Fruit fly (Drosophila melanogaster) whole organism, embryonic: ENCODE results near the gene Mzt1.

Source experiments
- Abd-B ChIP-seq: fragments of 200-800 bp; sonication (Bioruptor generic); optimal IDR thresholded peaks from 2 replicates; lab custom pipeline; 2018; ENCODE audit warnings: missing biosample characterization, mild to moderate bottlenecking, missing genetic modification characterization, moderate library complexity
- Atf-2 ChIP-seq: fragments of 200-800 bp; sonication (Bioruptor generic); optimal IDR thresholded peaks from 2 replicates; lab custom pipeline; 2016; ENCODE audit warnings: missing biosample characterization, missing genetic modification characterization
- Awh ChIP-seq: fragments of 200-800 bp; sonication (Bioruptor generic); IDR thresholded peaks from 2 replicates; pipeline ENCODE4, ENCODE4 v1.3.6; 2022; ENCODE audit warnings: missing biosample characterization, missing genetic modification characterization
- B-H1 ChIP-seq: fragments of 200-800 bp; sonication (Bioruptor generic); IDR thresholded peaks from 3 replicates; pipeline ENCODE4 v1.3.6; 2022; ENCODE audit warnings: missing biosample characterization, missing genetic modification characterization
- CG10565 ChIP-seq: fragments of 200-800 bp; sonication (Bioruptor generic); optimal IDR thresholded peaks from 3 replicates; lab custom pipeline; 2016; ENCODE audit warnings: missing biosample characterization, mild to moderate bottlenecking, missing genetic modification characterization
- CG12219 ChIP-seq: fragments of 200-800 bp; sonication (Bioruptor generic); optimal IDR thresholded peaks from 3 replicates; lab custom pipeline; 2018; ENCODE audit warnings: missing biosample characterization, mild to moderate bottlenecking, missing genetic modification characterization
- CG16813 ChIP-seq: fragments of 200-800 bp; sonication (Bioruptor generic); IDR thresholded peaks from 3 replicates; pipeline ENCODE4 v1.3.6; 2022; ENCODE audit warnings: missing biosample characterization, missing genetic modification characterization; ENCODE audit not compliant: partially characterized antibody
- CG16815 ChIP-seq: fragments of 200-800 bp; sonication (Bioruptor generic); optimal IDR thresholded peaks from 3 replicates; lab custom pipeline; 2017; ENCODE audit warnings: missing biosample characterization, mild to moderate bottlenecking, missing genetic modification characterization
- CG17385 ChIP-seq: fragments of 200-800 bp; sonication (Bioruptor generic); optimal IDR thresholded peaks from 3 replicates; lab custom pipeline; 2018; ENCODE audit warnings: missing biosample characterization, mild to moderate bottlenecking, missing genetic modification characterization
- CG17802 ChIP-seq: fragments of 200-800 bp; sonication (Bioruptor generic); optimal IDR thresholded peaks from 2 replicates; lab custom pipeline; 2018; ENCODE audit warnings: missing biosample characterization, mild to moderate bottlenecking, missing genetic modification characterization, moderate library complexity
- CG2678 ChIP-seq: fragments of 200-800 bp; sonication (Bioruptor generic); optimal IDR thresholded peaks from 3 replicates; lab custom pipeline; 2019; ENCODE audit warnings: missing biosample characterization, mild to moderate bottlenecking, missing genetic modification characterization, moderate library complexity
- CG31388 ChIP-seq: fragments of 200-800 bp; sonication (Bioruptor generic); optimal IDR thresholded peaks from 2 replicates; lab custom pipeline; 2016; ENCODE audit warnings: missing biosample characterization, missing genetic modification characterization
- CG32767 ChIP-seq: fragments of 200-800 bp; sonication (Bioruptor generic); IDR thresholded peaks from 2 replicates; pipeline ENCODE4 v1.3.6; 2022; ENCODE audit warnings: missing biosample characterization, missing genetic modification characterization
- CG3281 ChIP-seq: fragments of 200-800 bp; sonication (Bioruptor generic); optimal IDR thresholded peaks from 3 replicates; lab custom pipeline; 2017; ENCODE audit warnings: missing biosample characterization, mild to moderate bottlenecking, missing genetic modification characterization
- CG33557 ChIP-seq: fragments of 200-800 bp; sonication (Bioruptor generic); optimal IDR thresholded peaks from 2 replicates; lab custom pipeline; 2019; ENCODE audit warnings: missing biosample characterization, mild to moderate bottlenecking, missing genetic modification characterization, moderate library complexity
- CG5180 ChIP-seq: fragments of 200-800 bp; sonication (Bioruptor generic); optimal IDR thresholded peaks from 3 replicates; lab custom pipeline; 2017; ENCODE audit warnings: missing biosample characterization, missing genetic modification characterization, mild to moderate bottlenecking, moderate library complexity, missing genetic modification reagents
- CG7357 ChIP-seq: fragments of 200-800 bp; sonication (Bioruptor generic); IDR thresholded peaks from 3 replicates; pipeline ENCODE4 v1.3.6; 2022; ENCODE audit warnings: missing biosample characterization, missing genetic modification characterization
- CoRest ChIP-seq: fragments of 200-800 bp; sonication (Bioruptor generic); optimal IDR thresholded peaks from 3 replicates; lab custom pipeline; 2018; ENCODE audit warnings: missing biosample characterization, mild to moderate bottlenecking, missing genetic modification characterization, moderate library complexity
- D ChIP-seq, 2 experiments: fragments of 200-800 bp in 1 of 2; fragments of >200 bp in 1 of 2; sonication (Bioruptor generic) in 1 of 2; optimal IDR thresholded peaks; 2 replicates in 1 of 2; 3 replicates in 1 of 2; lab custom pipeline; 2017; ENCODE audit warnings: mild to moderate bottlenecking in 1 of 2, missing biosample characterization in 1 of 2, missing genetic modification characterization in 1 of 2, missing genetic modification reagents in 1 of 2
- E2f2 ChIP-seq: fragments of 200-800 bp; sonication (Bioruptor generic); IDR thresholded peaks from 2 replicates; pipeline ENCODE4 v1.3.6; 2022; ENCODE audit warnings: missing biosample characterization, missing genetic modification characterization
- ERR ChIP-seq: fragments of 200-800 bp; sonication (Bioruptor generic); optimal IDR thresholded peaks from 2 replicates; lab custom pipeline; 2016; ENCODE audit warnings: missing biosample characterization, missing genetic modification characterization
- Gsc ChIP-seq: fragments of 200-800 bp; sonication (Bioruptor generic); IDR thresholded peaks from 2 replicates; pipeline ENCODE4 v1.3.6; 2022; ENCODE audit warnings: missing biosample characterization, missing genetic modification characterization
- Hand ChIP-seq: fragments of 200-800 bp; sonication (Bioruptor generic); optimal IDR thresholded peaks from 2 replicates; lab custom pipeline; 2017; ENCODE audit warnings: mild to moderate bottlenecking, missing biosample characterization, missing genetic modification reagents, missing genetic modification characterization
- Hr51 ChIP-seq, 2 experiments: fragments of 200-800 bp; sonication (Bioruptor generic); optimal IDR thresholded peaks; 2 replicates in 1 of 2; 3 replicates in 1 of 2; lab custom pipeline; 2016 to 2018; ENCODE audit warnings: missing biosample characterization in 2 of 2, missing genetic modification characterization in 2 of 2, mild to moderate bottlenecking in 1 of 2, moderate library complexity in 1 of 2
- NC2α ChIP-seq: fragments of 200-800 bp; sonication (Bioruptor generic); optimal IDR thresholded peaks from 2 replicates; lab custom pipeline; 2016; ENCODE audit warnings: missing biosample characterization, missing genetic modification characterization
- Nf-YC ChIP-seq: fragments of 200-800 bp; optimal IDR thresholded peaks from 3 replicates; lab custom pipeline; 2019; ENCODE audit warnings: missing biosample characterization, mild to moderate bottlenecking, missing genetic modification characterization, moderate library complexity
- NfI ChIP-seq: fragments of 200-800 bp; sonication (Bioruptor generic); optimal IDR thresholded peaks from 3 replicates; lab custom pipeline; 2018; ENCODE audit warnings: missing biosample characterization, mild to moderate bottlenecking, missing genetic modification characterization, moderate library complexity
- Opbp ChIP-seq: fragments of 200-800 bp; sonication (Bioruptor generic); IDR thresholded peaks from 3 replicates; pipeline ENCODE4 v1.3.6; 2022; ENCODE audit warnings: missing biosample characterization, missing genetic modification characterization; ENCODE audit not compliant: partially characterized antibody
- Optix ChIP-seq: fragments of 200-800 bp; sonication (Bioruptor generic); IDR thresholded peaks from 3 replicates; pipeline ENCODE4 v1.3.6; 2022; ENCODE audit warnings: missing biosample characterization, missing genetic modification characterization
- Six4 ChIP-seq: fragments of 200-800 bp; sonication (Bioruptor generic); optimal IDR thresholded peaks from 2 replicates; lab custom pipeline; 2016; ENCODE audit warnings: missing biosample characterization, missing genetic modification characterization
- Sox102F ChIP-seq: fragments of 200-800 bp; sonication (Bioruptor generic); optimal IDR thresholded peaks from 2 replicates; lab custom pipeline; 2018; ENCODE audit warnings: missing biosample characterization, mild to moderate bottlenecking, missing genetic modification characterization, moderate library complexity
- Taf1 ChIP-seq: fragments of 200-800 bp; sonication (Bioruptor generic); IDR thresholded peaks from 2 replicates; pipeline ENCODE4 v1.3.6; 2022; ENCODE audit warnings: missing biosample characterization, missing genetic modification characterization
- ab ChIP-seq: fragments of 200-800 bp; sonication (Bioruptor generic); optimal IDR thresholded peaks from 2 replicates; lab custom pipeline; 2016; ENCODE audit warnings: missing biosample characterization, missing genetic modification characterization
- ac ChIP-seq: fragments of 200-800 bp; sonication (Bioruptor generic); optimal IDR thresholded peaks from 3 replicates; lab custom pipeline; 2017; ENCODE audit warnings: missing biosample characterization, mild to moderate bottlenecking, missing genetic modification characterization
- chif ChIP-seq, 2 experiments: fragments of 200-800 bp; sonication (Bioruptor generic); optimal IDR thresholded peaks; 3 replicates each; lab custom pipeline; 2016; ENCODE audit warnings: missing biosample characterization in 2 of 2, missing genetic modification characterization in 2 of 2
- dpn ChIP-seq, 2 experiments: fragments of 200-800 bp; sonication (Bioruptor generic); optimal IDR thresholded peaks; 3 replicates each; lab custom pipeline; 2016; ENCODE audit warnings: missing biosample characterization in 2 of 2, missing genetic modification characterization in 2 of 2
- fu2 ChIP-seq: fragments of 200-800 bp; sonication (Bioruptor generic); optimal IDR thresholded peaks from 2 replicates; lab custom pipeline; 2016; ENCODE audit warnings: missing biosample characterization, missing genetic modification characterization
- mirr ChIP-seq: fragments of 200-800 bp; sonication (Bioruptor generic); optimal IDR thresholded peaks from 3 replicates; lab custom pipeline; 2018; ENCODE audit warnings: missing biosample characterization, mild to moderate bottlenecking, missing genetic modification characterization
- nerfin-1 ChIP-seq: fragments of 200-800 bp; sonication (Bioruptor generic); optimal IDR thresholded peaks from 3 replicates; lab custom pipeline; 2019; ENCODE audit warnings: missing biosample characterization, mild to moderate bottlenecking, missing genetic modification characterization, moderate library complexity
- pb ChIP-seq: fragments of 200-800 bp; sonication (Bioruptor generic); optimal IDR thresholded peaks from 3 replicates; lab custom pipeline; 2016; ENCODE audit warnings: missing biosample characterization, missing genetic modification characterization
- phol ChIP-seq: fragments of 200-800 bp; sonication (Bioruptor generic); optimal IDR thresholded peaks from 3 replicates; lab custom pipeline; 2018; ENCODE audit warnings: missing biosample characterization, mild to moderate bottlenecking, missing genetic modification characterization, moderate library complexity
- pnt ChIP-seq: fragments of 200-800 bp; sonication (Bioruptor generic); optimal IDR thresholded peaks from 3 replicates; lab custom pipeline; 2016; ENCODE audit warnings: missing biosample characterization, missing genetic modification characterization
- pros ChIP-seq: fragments of 200-800 bp; sonication (Bioruptor generic); optimal IDR thresholded peaks from 3 replicates; lab custom pipeline; 2019; ENCODE audit warnings: missing biosample characterization, mild to moderate bottlenecking, missing genetic modification characterization, moderate library complexity
- schlank ChIP-seq: fragments of 200-800 bp; sonication (Bioruptor generic); optimal IDR thresholded peaks from 2 replicates; lab custom pipeline; 2018; ENCODE audit warnings: missing biosample characterization, mild to moderate bottlenecking, missing genetic modification characterization
- so ChIP-seq: fragments of 200-800 bp; sonication (Bioruptor generic); IDR thresholded peaks from 3 replicates; pipeline ENCODE4 v1.3.6; 2022; ENCODE audit warnings: missing biosample characterization, missing genetic modification characterization
- tap ChIP-seq: fragments of 200-800 bp; optimal IDR thresholded peaks from 3 replicates; lab custom pipeline; 2019; ENCODE audit warnings: missing biosample characterization, mild to moderate bottlenecking, missing genetic modification characterization, moderate library complexity
- tgo ChIP-seq: fragments of 200-800 bp; sonication (Bioruptor generic); IDR thresholded peaks from 3 replicates; pipeline ENCODE4 v1.3.6; 2022; ENCODE audit warnings: missing biosample characterization, missing genetic modification characterization
- unpg ChIP-seq: fragments of 200-800 bp; sonication (Bioruptor generic); optimal IDR thresholded peaks from 3 replicates; lab custom pipeline; 2018; ENCODE audit warnings: missing biosample characterization, mild to moderate bottlenecking, missing genetic modification characterization, moderate library complexity

Gene Mzt1

DNA sequence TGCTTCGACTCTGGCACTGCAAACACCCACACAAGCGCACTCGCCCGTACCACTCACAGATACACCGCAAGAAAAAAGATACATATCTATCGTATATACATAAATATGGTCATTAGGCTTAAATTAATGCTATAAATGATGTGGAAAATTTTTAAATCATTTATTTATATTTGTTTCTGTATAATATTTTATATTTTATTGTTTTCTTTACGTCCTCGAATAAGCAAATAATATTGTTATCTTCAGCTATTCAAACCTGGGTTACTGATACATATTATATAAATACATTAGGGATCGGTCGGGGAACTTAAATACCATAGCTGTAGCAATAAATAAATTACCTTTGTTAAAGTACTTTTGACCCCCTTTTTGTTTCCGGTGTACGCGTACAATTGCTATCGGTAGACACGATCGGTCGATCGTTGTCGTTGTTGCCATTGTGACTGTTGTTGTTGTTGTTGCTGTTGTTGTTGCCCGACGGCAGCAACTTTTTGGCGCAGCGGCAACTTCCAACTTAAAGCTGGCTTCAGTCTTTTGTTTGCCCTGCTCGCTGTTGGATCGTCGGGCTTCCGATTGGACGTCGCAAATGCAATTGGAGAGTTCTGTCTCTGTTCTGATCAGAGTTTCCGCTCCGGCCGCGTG is 28.5 kb downstream of the Mzt1 start (continued):
- peak; percentile 74 for TF ChIP-seq CG3281 (GFP tag; lab: Kevin White, UChicago)
- TF ChIP-seq CG32767 (GFP tag; lab: Robert Waterston, UW) = peak; percentile 45; the same call in 1 of the 2 replicates
- no peak for TF ChIP-seq CG16813
- peak; percentile 61 for TF ChIP-seq Nf-YC
- TF ChIP-seq CG2678 (tag; lab: Kevin White, UChicago) = peak; percentile 88
- no peak for TF ChIP-seq Optix (GFP tag; lab: Robert Waterston, UW)
- peak; percentile 90 for TF ChIP-seq CoRest (tag; lab: Kevin White, UChicago)
- no peak for TF ChIP-seq Gsc (GFP tag; lab: Robert Waterston, UW)
- TF ChIP-seq so = peak; percentile 73; the same call in 2 of the 3 replicates
- no peak for TF ChIP-seq schlank (tag; lab: Kevin White, UChicago)
- TF ChIP-seq pros (GFP tag; lab: Kevin White, UChicago) = no peak
- no peak for TF ChIP-seq fu2
- TF ChIP-seq Atf-2 = no peak
- TF ChIP-seq Awh = no peak
- no peak for TF ChIP-seq pnt (GFP tag; lab: Kevin White, UChicago)
- TF ChIP-seq Six4 (GFP tag; lab: Kevin White, UChicago) = peak; percentile 54
- TF ChIP-seq tap (tag; lab: Kevin White, UChicago) = peak; percentile 68
- TF ChIP-seq Opbp = no peak
- peak; percentile 13 for TF ChIP-seq CG17802
- TF ChIP-seq E2f2 = peak; percentile 43; the same call in 1 of the 2 replicates
- TF ChIP-seq Hand (GFP tag; lab: Kevin White, UChicago) = peak; percentile 49
- TF ChIP-seq tgo = peak; percentile 59; the same call in 2 of the 3 replicates
- no peak for TF ChIP-seq ac (GFP tag; lab: Kevin White, UChicago)
- TF ChIP-seq unpg = peak; percentile 62
- no peak for TF ChIP-seq mirr
- TF ChIP-seq Taf1 (GFP tag; lab: Robert Waterston, UW) = no peak
- TF ChIP-seq Abd-B (GFP tag; lab: Kevin White, UChicago) = peak; percentile 68
- TF ChIP-seq pb (GFP tag; lab: Kevin White, UChicago) = no peak
- TF ChIP-seq CG33557 (GFP tag; lab: Kevin White, UChicago) = peak; percentile 2
- peak; percentile 81 for TF ChIP-seq Sox102F (GFP tag; lab: Kevin White, UChicago)
- TF ChIP-seq D (optimal IDR thresholded peaks at IDR 0.05; lab: Kevin White, UChicago) = no peak
- peak; percentile 75 for TF ChIP-seq D (GFP tag; optimal IDR thresholded peaks at IDR 0.05; lab: Kevin White, UChicago)
- TF ChIP-seq CG16815 (GFP tag; lab: Kevin White, UChicago) = peak; percentile 34
- TF ChIP-seq nerfin-1 (tag; lab: Kevin White, UChicago) = peak; percentile 73
- TF ChIP-seq CG10565 = no peak
- TF ChIP-seq chif (GFP tag; optimal IDR thresholded peaks at IDR 0.05; lab: Kevin White, UChicago) = peak in 1 of 2 experiments; percentile 15
- TF ChIP-seq ab (GFP tag; lab: Kevin White, UChicago) = no peak
- no peak for TF ChIP-seq NC2α (GFP tag; lab: Kevin White, UChicago)
- TF ChIP-seq CG7357 (GFP tag; lab: Robert Waterston, UW) = peak; percentile 45; the same call in 1 of the 3 replicates
- TF ChIP-seq phol (tag; lab: Kevin White, UChicago) = peak; percentile 86
- TF ChIP-seq B-H1 (GFP tag; lab: Robert Waterston, UW) = peak; percentile 35; the same call in 1 of the 3 replicates
- peak; percentile 63 for TF ChIP-seq CG5180
- TF ChIP-seq Hr51 (GFP tag; optimal IDR thresholded peaks at IDR 0.05; lab: Kevin White, UChicago) = peak in 1 of 2 experiments; percentile 88
- peak; percentile 75 for TF ChIP-seq NfI (GFP tag; lab: Kevin White, UChicago)
- no peak for TF ChIP-seq CG31388 (GFP tag; lab: Kevin White, UChicago)
- TF ChIP-seq dpn (GFP tag; optimal IDR thresholded peaks at IDR 0.05; lab: Kevin White, UChicago) = peak; percentile 32 to 70
- TF ChIP-seq ERR (GFP tag; lab: Kevin White, UChicago) = no peak
- TF ChIP-seq CG17385 (GFP tag; lab: Kevin White, UChicago) = peak; percentile 74
- peak; percentile 63 for TF ChIP-seq CG12219 (GFP tag; lab: Kevin White, UChicago)
